Worm (Caenorhabditis elegans) whole organism, young adult: Measurements from ENCODE around the gene E04F6.15.

Experiments
- B0336.3 ChIP-seq: fragments of 200-800 bp; sonication (Bioruptor generic); IDR thresholded peaks from 2 replicates; pipeline ENCODE4 v1.3.6; 2022; ENCODE audit warnings: missing genetic modification characterization, missing compliant biosample characterization
- F37B4.10 ChIP-seq: fragments of 200-800 bp; sonication (Bioruptor generic); IDR thresholded peaks from 2 replicates; pipeline ENCODE4 v1.3.6; 2022; ENCODE audit warnings: missing genetic modification characterization, missing compliant biosample characterization
- atf-7 ChIP-seq: sonication (generic microtip); optimal IDR thresholded peaks from 2 replicates; lab custom pipeline; 2017; ENCODE audit warnings: mild to moderate bottlenecking, missing genetic modification characterization, missing compliant biosample characterization
- madf-10 ChIP-seq: sonication (generic microtip); optimal IDR thresholded peaks from 2 replicates; lab custom pipeline; 2016; ENCODE audit warnings: mild to moderate bottlenecking, missing genetic modification characterization, missing compliant biosample characterization
- nfya-1 ChIP-seq: sonication (generic microtip); optimal IDR thresholded peaks from 2 replicates; lab custom pipeline; 2017; ENCODE audit warnings: antibody characterized with exemption, missing compliant biosample characterization, missing genetic modification characterization, borderline replicate concordance; ENCODE audit not compliant: insufficient read depth
- unc-62 ChIP-seq: fragments of 150-350 bp; optimal IDR thresholded peaks from 2 replicates; lab custom pipeline; 2014; ENCODE audit warnings: missing biosample characterization, missing genetic modification reagents, missing genetic modification characterization

DNA sequence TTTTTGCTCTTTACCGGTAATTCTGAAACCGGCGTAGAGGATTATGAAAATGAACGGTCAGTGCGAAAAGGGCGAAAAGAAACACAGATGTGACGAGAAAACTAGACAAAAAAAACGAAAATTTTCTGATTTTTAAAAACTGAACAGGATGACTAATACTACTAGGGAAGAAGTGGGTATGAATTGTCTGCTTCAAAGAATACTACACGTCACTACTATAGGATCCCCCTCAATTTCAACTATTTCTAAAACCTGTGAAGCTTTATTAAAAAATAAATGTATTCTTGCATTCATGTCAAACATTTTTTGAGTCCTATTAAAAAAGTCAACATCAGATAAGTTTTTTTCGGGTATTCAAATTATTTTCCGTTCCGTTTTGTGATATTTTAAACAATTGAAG is 14.0 kb upstream of the E04F6.15 start:
- TF ChIP-seq unc-62 (no peak), madf-10 (no peak), nfya-1 (tag; lab: Kevin White, UChicago) (no peak), F37B4.10 (GFP tag; lab: Robert Waterston, UW) (no peak), B0336.3 (GFP tag; lab: Robert Waterston, UW) (no peak), atf-7 (tag; lab: Kevin White, UChicago) (no peak)
